Worm (Caenorhabditis elegans) whole organism, young adult: Measurements from ENCODE around the gene ule-4.
"Not testable (repeated sequence)": the region's sequence is repeated elsewhere in the genome, so short reads cannot be mapped to it uniquely, and the experiment has no call there.

ENCODE experiments used
- B0261.1 ChIP-seq: sonication (generic microtip); optimal IDR thresholded peaks from 2 replicates; lab custom pipeline; 2016; ENCODE audit warnings: mild to moderate bottlenecking, missing genetic modification characterization, moderate library complexity, missing compliant biosample characterization
- D2030.7 ChIP-seq: fragments of 200-800 bp; sonication (Bioruptor generic); IDR thresholded peaks from 2 replicates; pipeline ENCODE4 v1.3.6; 2022; ENCODE audit warnings: missing genetic modification reagents, missing genetic modification characterization, missing compliant biosample characterization
- F22D6.2 ChIP-seq: sonication (generic microtip); optimal IDR thresholded peaks from 2 replicates; lab custom pipeline; 2016; ENCODE audit warnings: mild to moderate bottlenecking, missing genetic modification characterization, missing compliant biosample characterization
- F33H1.4 ChIP-seq: fragments of 200-800 bp; sonication (Bioruptor generic); IDR thresholded peaks from 2 replicates; pipeline ENCODE4 v1.3.6; 2022; ENCODE audit warnings: missing genetic modification reagents, missing genetic modification characterization, missing compliant biosample characterization
- F57A8.1 ChIP-seq: fragments of 200-800 bp; sonication (Bioruptor generic); optimal IDR thresholded peaks from 2 replicates; lab custom pipeline; 2018; ENCODE audit warnings: mild to moderate bottlenecking, missing genetic modification characterization, moderate library complexity, missing compliant biosample characterization
- K11D2.4 ChIP-seq: fragments of 200-800 bp; sonication (Bioruptor generic); IDR thresholded peaks from 2 replicates; pipeline ENCODE4 v1.3.6; 2022; ENCODE audit warnings: missing genetic modification reagents, missing genetic modification characterization, missing compliant biosample characterization
- T07F8.4 ChIP-seq: sonication (generic microtip); optimal IDR thresholded peaks from 2 replicates; lab custom pipeline; 2016; ENCODE audit warnings: mild to moderate bottlenecking, missing genetic modification characterization, moderate library complexity, missing compliant biosample characterization
- Y53F4B.3 ChIP-seq: fragments of 200-800 bp; sonication (Bioruptor generic); IDR thresholded peaks from 2 replicates; pipeline ENCODE4 v1.3.6; 2022; ENCODE audit warnings: missing genetic modification reagents, missing genetic modification characterization, missing compliant biosample characterization
- Y56A3A.18 ChIP-seq: fragments of 200-800 bp; sonication (Bioruptor generic); IDR thresholded peaks from 2 replicates; pipeline ENCODE4 v1.3.6; 2022; ENCODE audit warnings: missing genetic modification reagents, missing genetic modification characterization, missing compliant biosample characterization
- Y67H2A.10 ChIP-seq: fragments of 200-800 bp; sonication (Bioruptor generic); conservative IDR thresholded peaks from 2 replicates; pipeline ENCODE4 v1.3.6; 2022; ENCODE audit warnings: missing genetic modification reagents, missing genetic modification characterization, missing compliant biosample characterization
- Y79H2A.3 ChIP-seq: fragments of 200-800 bp; sonication (Bioruptor generic); conservative IDR thresholded peaks from 2 replicates; pipeline ENCODE4 v1.3.6; 2022; ENCODE audit warnings: missing genetic modification reagents, missing genetic modification characterization, missing compliant biosample characterization
- atf-7 ChIP-seq: sonication (generic microtip); optimal IDR thresholded peaks from 2 replicates; lab custom pipeline; 2017; ENCODE audit warnings: mild to moderate bottlenecking, missing genetic modification characterization, missing compliant biosample characterization
- attf-6 ChIP-seq: fragments of 200-800 bp; sonication (Bioruptor generic); IDR thresholded peaks from 2 replicates; pipeline ENCODE4 v1.3.6; 2022; ENCODE audit warnings: missing genetic modification reagents, missing genetic modification characterization, missing compliant biosample characterization
- ceh-100 ChIP-seq: fragments of 200-800 bp; sonication (Bioruptor generic); IDR thresholded peaks from 2 replicates; pipeline ENCODE4 v1.3.6; 2022; ENCODE audit warnings: missing genetic modification reagents, missing genetic modification characterization, missing compliant biosample characterization
- ceh-27 ChIP-seq: fragments of 200-800 bp; sonication (Bioruptor generic); optimal IDR thresholded peaks from 2 replicates; lab custom pipeline; 2018; ENCODE audit warnings: mild to moderate bottlenecking, missing genetic modification characterization, moderate library complexity, missing compliant biosample characterization
- ceh-40 ChIP-seq: fragments of 200-800 bp; sonication (Bioruptor generic); IDR thresholded peaks from 2 replicates; pipeline ENCODE4 v1.3.6; 2022; ENCODE audit warnings: missing genetic modification characterization, missing compliant biosample characterization
- ceh-79 ChIP-seq: sonication (generic microtip); optimal IDR thresholded peaks from 2 replicates; lab custom pipeline; 2017; ENCODE audit warnings: mild to moderate bottlenecking, missing genetic modification characterization, missing compliant biosample characterization
- efl-1 ChIP-seq: fragments of 150-350 bp; optimal IDR thresholded peaks from 2 replicates; lab custom pipeline; 2014; ENCODE audit warnings: missing biosample characterization, missing genetic modification reagents, missing genetic modification characterization
- egrh-3 ChIP-seq: fragments of 200-800 bp; sonication (Bioruptor generic); IDR thresholded peaks from 2 replicates; pipeline ENCODE4 v1.3.6; 2022; ENCODE audit warnings: missing genetic modification reagents, missing genetic modification characterization, missing compliant biosample characterization
- ekl-4 ChIP-seq: fragments of 200-800 bp; sonication (Bioruptor generic); IDR thresholded peaks from 2 replicates; pipeline ENCODE4 v1.3.6; 2022; ENCODE audit warnings: missing genetic modification reagents, missing genetic modification characterization, missing compliant biosample characterization
- gei-17 ChIP-seq: fragments of 200-800 bp; sonication (Bioruptor generic); optimal IDR thresholded peaks from 2 replicates; lab custom pipeline; 2018; ENCODE audit warnings: mild to moderate bottlenecking, missing genetic modification characterization, missing compliant biosample characterization
- hmg-20 ChIP-seq: fragments of 200-800 bp; sonication (Bioruptor generic); IDR thresholded peaks from 2 replicates; pipeline ENCODE4 v1.3.6; 2022; ENCODE audit warnings: missing genetic modification reagents, missing genetic modification characterization, missing compliant biosample characterization
- hsf-1 ChIP-seq: fragments of 200-800 bp; sonication (Bioruptor generic); IDR thresholded peaks from 2 replicates; pipeline ENCODE4 v1.3.6; 2022; ENCODE audit warnings: missing genetic modification reagents, missing genetic modification characterization, missing compliant biosample characterization
- lin-35 ChIP-seq, 3 experiments: fragments of 150-350 bp in 2 of 3; sonication (generic microtip) in 1 of 3; optimal IDR thresholded peaks; 2 replicates each; lab custom pipeline; 2014 to 2018; ENCODE audit warnings: missing biosample characterization in 3 of 3, missing genetic modification characterization in 3 of 3, missing genetic modification reagents in 3 of 3
- lin-40 ChIP-seq: sonication (generic microtip); optimal IDR thresholded peaks from 2 replicates; lab custom pipeline; 2016; ENCODE audit warnings: missing genetic modification characterization, mild to moderate bottlenecking, missing compliant biosample characterization, missing genotype, missing genetic modification reagents
- lsl-1 ChIP-seq: fragments of 200-800 bp; sonication (Bioruptor generic); optimal IDR thresholded peaks from 2 replicates; lab custom pipeline; 2018; ENCODE audit warnings: mild to moderate bottlenecking, missing genetic modification characterization, moderate library complexity, missing compliant biosample characterization
- madf-6 ChIP-seq: fragments of 200-800 bp; sonication (Bioruptor generic); IDR thresholded peaks from 2 replicates; pipeline ENCODE4 v1.3.6; 2022; ENCODE audit warnings: missing genetic modification reagents, missing genetic modification characterization, missing compliant biosample characterization
- madf-8 ChIP-seq: fragments of 200-800 bp; sonication (Bioruptor generic); conservative IDR thresholded peaks from 2 replicates; pipeline ENCODE4 v1.3.6; 2022; ENCODE audit warnings: missing genetic modification reagents, missing genetic modification characterization, missing compliant biosample characterization
- mel-28 ChIP-seq: sonication (generic microtip); optimal IDR thresholded peaks from 2 replicates; lab custom pipeline; 2016; ENCODE audit warnings: borderline replicate concordance, mild to moderate bottlenecking, missing genetic modification characterization, missing compliant biosample characterization
- nhr-179 ChIP-seq: sonication (generic microtip); optimal IDR thresholded peaks from 2 replicates; lab custom pipeline; 2016; ENCODE audit warnings: mild to moderate bottlenecking, missing genetic modification characterization, missing compliant biosample characterization
- nhr-27 ChIP-seq: fragments of 200-800 bp; sonication (Bioruptor generic); optimal IDR thresholded peaks from 2 replicates; lab custom pipeline; 2018; ENCODE audit warnings: mild to moderate bottlenecking, missing genetic modification characterization, moderate library complexity, missing compliant biosample characterization
- pbrm-1 ChIP-seq: fragments of 200-800 bp; sonication (Bioruptor generic); IDR thresholded peaks from 2 replicates; pipeline ENCODE4 v1.3.6; 2022; ENCODE audit warnings: missing genetic modification reagents, missing genetic modification characterization, missing compliant biosample characterization
- pha-4 ChIP-seq: fragments of 150-350 bp; sonication (generic microtip); optimal IDR thresholded peaks from 2 replicates; lab custom pipeline; 2014; ENCODE audit warnings: missing biosample characterization, missing genetic modification reagents, missing genetic modification characterization
- repo-1 ChIP-seq: sonication (generic microtip); optimal IDR thresholded peaks from 2 replicates; lab custom pipeline; 2017; ENCODE audit warnings: mild to moderate bottlenecking, missing genetic modification characterization, missing compliant biosample characterization
- rpc-1 ChIP-seq, 2 experiments: fragments of 150-350 bp in 1 of 2; sonication (generic microtip) in 1 of 2; optimal IDR thresholded peaks; 2 replicates each; lab custom pipeline; 2014 to 2018; ENCODE audit warnings: missing biosample characterization in 1 of 2, missing genetic modification characterization in 1 of 2, missing genetic modification reagents in 1 of 2, missing genotype in 1 of 2
- snpc-4 ChIP-seq, 5 experiments: fragments of 150-350 bp in 1 of 5; sonication (generic microtip) in 4 of 5; optimal IDR thresholded peaks; 2 replicates each; lab custom pipeline; 2014 to 2018; ENCODE audit warnings: missing genetic modification characterization in 5 of 5, missing biosample characterization in 3 of 5, antibody characterized with exemption in 2 of 5, mild to moderate bottlenecking in 2 of 5, missing compliant biosample characterization in 2 of 5, missing genotype in 2 of 5, moderate library complexity in 2 of 5, missing genetic modification reagents in 1 of 5
- tbp1 ChIP-seq: fragments of 200-800 bp; sonication (Bioruptor generic); optimal IDR thresholded peaks from 2 replicates; lab custom pipeline; 2018; ENCODE audit warnings: mild to moderate bottlenecking, missing genetic modification characterization, missing compliant biosample characterization
- unc-130 ChIP-seq: sonication (generic microtip); optimal IDR thresholded peaks from 2 replicates; lab custom pipeline; 2016; ENCODE audit warnings: missing genetic modification reagents, missing genetic modification characterization, missing compliant biosample characterization
- unc-62 ChIP-seq: fragments of 150-350 bp; optimal IDR thresholded peaks from 2 replicates; lab custom pipeline; 2014; ENCODE audit warnings: missing biosample characterization, missing genetic modification reagents, missing genetic modification characterization
- zfh-2 ChIP-seq: fragments of 200-800 bp; sonication (Bioruptor generic); conservative IDR thresholded peaks from 2 replicates; pipeline ENCODE4 v1.3.6; 2022; ENCODE audit warnings: missing genetic modification reagents, missing genetic modification characterization, missing compliant biosample characterization
- ztf-22 ChIP-seq: fragments of 200-800 bp; sonication (Bioruptor generic); optimal IDR thresholded peaks from 2 replicates; lab custom pipeline; 2018; ENCODE audit warnings: mild to moderate bottlenecking, missing genetic modification characterization, moderate library complexity, missing compliant biosample characterization
- ztf-25 ChIP-seq: fragments of 200-800 bp; sonication (Bioruptor generic); IDR thresholded peaks from 2 replicates; pipeline ENCODE4 v1.3.6; 2022; ENCODE audit warnings: missing genetic modification reagents, missing genetic modification characterization, missing compliant biosample characterization

Gene ule-4

ce11 chrIV:13673504-13673903, 26.0 kb upstream of the ule-4 start, which contains the start of gene oac-48:
Gene oac-48 (plus strand): TSS chrIV:13673804.
- TF ChIP-seq tbp1 (GFP tag; lab: Kevin White, UChicago) = no peak
- TF ChIP-seq Y56A3A.18 (GFP tag; lab: Robert Waterston, UW) = no peak
- no peak for TF ChIP-seq nhr-179
- TF ChIP-seq T07F8.4 (tag; lab: Kevin White, UChicago) = no peak
- no peak for TF ChIP-seq atf-7
- TF ChIP-seq F57A8.1 (GFP tag; lab: Kevin White, UChicago) = no peak

- TF ChIP-seq Y53F4B.3 (GFP tag; lab: Robert Waterston, UW) (peak; percentile 32; the same call in 1 of the 2 replicates), snpc-4 (tag; optimal IDR thresholded peaks at IDR 0.05; lab: Kevin White, UChicago) (peak in 1 of 4 experiments; percentile 51), ztf-25 (0 out of 2 replicates have a peak, but pooled peaks have one; percentile 43), ekl-4 (GFP tag; lab: Robert Waterston, UW) (peak; percentile 76), Y79H2A.3 (GFP tag; lab: Robert Waterston, UW) (peak; percentile 58; the same call in 1 of the 2 replicates), attf-6 (GFP tag; lab: Robert Waterston, UW) (0 out of 2 replicates have a peak, but pooled peaks have one; percentile 67), hsf-1 (GFP tag; lab: Robert Waterston, UW) (peak; percentile 98), mel-28 (tag; lab: Kevin White, UChicago) (peak; percentile 67), Y56A3A.18 (GFP tag; lab: Robert Waterston, UW) (0 out of 2 replicates have a peak, but pooled peaks have one; percentile 69), rpc-1 (optimal IDR thresholded peaks at IDR 0.05; lab: Kevin White, UChicago) (peak; percentile 37), madf-6 (GFP tag; lab: Robert Waterston, UW) (peak; percentile 61; the same call in 1 of the 2 replicates), ceh-100 (GFP tag; lab: Robert Waterston, UW) (0 out of 2 replicates have a peak, but pooled peaks have one; percentile 27), ceh-40 (GFP tag; lab: Robert Waterston, UW) (0 out of 2 replicates have a peak, but pooled peaks have one; percentile 21), egrh-3 (GFP tag; lab: Robert Waterston, UW) (peak; percentile 45)
- TF ChIP-seq snpc-4 (GFP tag; optimal IDR thresholded peaks at IDR 0.05; lab: Kevin White, UChicago); rpc-1 (tag; optimal IDR thresholded peaks at IDR 0.05; lab: Kevin White, UChicago): not testable (repeated sequence)
Observed at ce11 chrIV:13667975-13668374, 20.5 kb upstream of the ule-4 start.

ce11 chrIV:13666849-13667430, 19.5 kb upstream of the ule-4 start, which contains the start of gene fbxa-215:
Gene fbxa-215 (minus strand): TSS chrIV:13666909.
- TF ChIP-seq unc-130 (GFP tag; lab: Kevin White, UChicago) = no peak
- TF ChIP-seq repo-1 = no peak
- TF ChIP-seq hmg-20 (GFP tag; lab: Robert Waterston, UW) = no peak
- TF ChIP-seq F22D6.2 = no peak
- no peak for TF ChIP-seq nhr-27 (tag; lab: Kevin White, UChicago)
- TF ChIP-seq unc-62 (GFP tag; lab: Kevin White, UChicago) = no peak
- TF ChIP-seq Y67H2A.10 = no peak
- TF ChIP-seq gei-17 (GFP tag; lab: Kevin White, UChicago) = no peak
- TF ChIP-seq zfh-2 (GFP tag; lab: Robert Waterston, UW) = no peak
- TF ChIP-seq pbrm-1 (GFP tag; lab: Robert Waterston, UW) = no peak
- no peak for TF ChIP-seq ceh-79 (tag; lab: Kevin White, UChicago)
- TF ChIP-seq ceh-27 (GFP tag; lab: Kevin White, UChicago) = no peak
- TF ChIP-seq ceh-40 (GFP tag; lab: Robert Waterston, UW) = no peak
- no peak for TF ChIP-seq tbp1 (GFP tag; lab: Kevin White, UChicago)
- TF ChIP-seq efl-1 (GFP tag; lab: Kevin White, UChicago) = peak; percentile 58
- TF ChIP-seq K11D2.4 = no peak
- no peak for TF ChIP-seq B0261.1 (tag; lab: Kevin White, UChicago)
- TF ChIP-seq madf-8 = peak; percentile 65
- no peak for TF ChIP-seq D2030.7 (GFP tag; lab: Robert Waterston, UW)
- TF ChIP-seq ztf-25 = no peak
- TF ChIP-seq lin-35 (GFP tag; optimal IDR thresholded peaks at IDR 0.05; lab: Kevin White, UChicago) = no peak
- TF ChIP-seq lin-40 (tag; lab: Kevin White, UChicago) = no peak
- no peak for TF ChIP-seq ztf-22 (GFP tag; lab: Kevin White, UChicago)
- TF ChIP-seq pha-4 (tag; lab: Kevin White, UChicago) = no peak
- peak; percentile 57 for TF ChIP-seq snpc-4 (GFP tag; optimal IDR thresholded peaks at IDR 0.05; lab: Kevin White, UChicago)
- peak in 3 of 4 experiments; percentile 62 to 88 (median 82) for TF ChIP-seq snpc-4 (tag; optimal IDR thresholded peaks at IDR 0.05; lab: Kevin White, UChicago)
- peak; percentile 52 for TF ChIP-seq lsl-1
- TF ChIP-seq F33H1.4 = no peak; the same call in 1 of the 2 replicates
- TF ChIP-seq madf-6 (GFP tag; lab: Robert Waterston, UW) = peak; percentile 75
